Fruit fly (Drosophila melanogaster) whole organism, embryonic: Measurements from ENCODE around the gene sun.

ENCODE experiments used
- CG13624 ChIP-seq: fragments of 200-800 bp; sonication (Bioruptor generic); optimal IDR thresholded peaks from 2 replicates; lab custom pipeline; 2016; ENCODE audit warnings: missing biosample characterization, missing genetic modification characterization
- CG14441 ChIP-seq: fragments of 200-800 bp; sonication (Bioruptor generic); IDR thresholded peaks from 2 replicates; pipeline ENCODE4 v1.3.6; 2022; ENCODE audit warnings: missing biosample characterization, missing genetic modification characterization
- CG16779 ChIP-seq: fragments of 200-800 bp; sonication (Bioruptor generic); IDR thresholded peaks from 2 replicates; pipeline ENCODE4 v1.3.6; 2022; ENCODE audit warnings: missing biosample characterization, missing genetic modification characterization
- CG16813 ChIP-seq: fragments of 200-800 bp; sonication (Bioruptor generic); IDR thresholded peaks from 3 replicates; pipeline ENCODE4 v1.3.6; 2022; ENCODE audit warnings: missing biosample characterization, missing genetic modification characterization; ENCODE audit not compliant: partially characterized antibody
- CG17359 ChIP-seq: fragments of 200-800 bp; sonication (Bioruptor generic); optimal IDR thresholded peaks from 3 replicates; lab custom pipeline; 2018; ENCODE audit warnings: missing biosample characterization, mild to moderate bottlenecking, missing genetic modification characterization, moderate library complexity
- CG17385 ChIP-seq: fragments of 200-800 bp; sonication (Bioruptor generic); optimal IDR thresholded peaks from 3 replicates; lab custom pipeline; 2018; ENCODE audit warnings: missing biosample characterization, mild to moderate bottlenecking, missing genetic modification characterization
- CG1792 ChIP-seq: fragments of 200-800 bp; sonication (Bioruptor generic); optimal IDR thresholded peaks from 2 replicates; lab custom pipeline; 2016; ENCODE audit warnings: missing biosample characterization, missing genetic modification characterization
- CG1832 ChIP-seq: fragments of 200-800 bp; sonication (Bioruptor generic); optimal IDR thresholded peaks from 2 replicates; lab custom pipeline; 2017; ENCODE audit warnings: missing biosample characterization, mild to moderate bottlenecking, missing genetic modification characterization, inconsistent platforms
- CG2120 ChIP-seq: fragments of 200-800 bp; sonication (Bioruptor generic); optimal IDR thresholded peaks from 3 replicates; lab custom pipeline; 2016; ENCODE audit warnings: missing biosample characterization, missing genetic modification characterization
- CG2199 ChIP-seq: fragments of 200-800 bp; sonication (Bioruptor generic); IDR thresholded peaks from 3 replicates; pipeline ENCODE4 v1.3.6; 2022; ENCODE audit warnings: missing biosample characterization, missing genetic modification characterization
- CG3065 ChIP-seq: fragments of 200-800 bp; sonication (Bioruptor generic); optimal IDR thresholded peaks from 2 replicates; lab custom pipeline; 2016; ENCODE audit warnings: missing biosample characterization, missing genetic modification characterization
- CG3847 ChIP-seq: fragments of 200-800 bp; sonication (Bioruptor generic); IDR thresholded peaks from 2 replicates; pipeline ENCODE4 v1.3.6; 2022; ENCODE audit warnings: missing biosample characterization, missing genetic modification characterization
- CG4282 ChIP-seq: fragments of 200-800 bp; sonication (Bioruptor generic); optimal IDR thresholded peaks from 2 replicates; lab custom pipeline; 2016; ENCODE audit warnings: missing biosample characterization, missing genetic modification characterization
- CG5953 ChIP-seq: fragments of 200-800 bp; sonication (Bioruptor generic); IDR thresholded peaks from 2 replicates; pipeline ENCODE4 v1.3.6; 2022; ENCODE audit warnings: missing biosample characterization, missing genetic modification characterization
- CG6272 ChIP-seq: fragments of 200-800 bp; sonication (Bioruptor generic); IDR thresholded peaks from 2 replicates; pipeline ENCODE4 v1.3.6; 2022; ENCODE audit warnings: missing biosample characterization, missing genetic modification characterization
- CG6689 ChIP-seq: fragments of 200-800 bp; sonication (Bioruptor generic); IDR thresholded peaks from 2 replicates; pipeline ENCODE4 v1.3.6; 2022; ENCODE audit warnings: missing biosample characterization, missing genetic modification characterization
- CG8765 ChIP-seq: fragments of 200-800 bp; sonication (Bioruptor generic); IDR thresholded peaks from 2 replicates; pipeline ENCODE4 v1.3.6; 2022; ENCODE audit warnings: missing biosample characterization, missing genetic modification characterization
- Camta ChIP-seq: fragments of 200-800 bp; sonication (Bioruptor generic); optimal IDR thresholded peaks from 2 replicates; lab custom pipeline; 2016; ENCODE audit warnings: missing biosample characterization, missing genetic modification characterization
- Dfd ChIP-seq, 2 experiments: fragments of >200 bp; optimal IDR thresholded peaks; 2 replicates each; lab custom pipeline; 2017; ENCODE audit warnings: missing biosample characterization in 2 of 2, missing genetic modification characterization in 2 of 2
- Dp ChIP-seq: fragments of 200-800 bp; sonication (Bioruptor generic); optimal IDR thresholded peaks from 2 replicates; lab custom pipeline; 2018; ENCODE audit warnings: missing biosample characterization, mild to moderate bottlenecking, missing genetic modification characterization, moderate library complexity
- ERR ChIP-seq: fragments of 200-800 bp; sonication (Bioruptor generic); optimal IDR thresholded peaks from 2 replicates; lab custom pipeline; 2016; ENCODE audit warnings: missing biosample characterization, missing genetic modification characterization
- Fer2 ChIP-seq: fragments of 200-800 bp; sonication (Bioruptor generic); optimal IDR thresholded peaks from 2 replicates; lab custom pipeline; 2018; ENCODE audit warnings: missing biosample characterization, mild to moderate bottlenecking, missing genetic modification characterization, moderate library complexity
- Fer3 ChIP-seq: fragments of 200-800 bp; sonication (Bioruptor generic); optimal IDR thresholded peaks from 2 replicates; lab custom pipeline; 2018; ENCODE audit warnings: missing biosample characterization, mild to moderate bottlenecking, missing genetic modification characterization, moderate library complexity
- Hand ChIP-seq: fragments of 200-800 bp; sonication (Bioruptor generic); optimal IDR thresholded peaks from 2 replicates; lab custom pipeline; 2017; ENCODE audit warnings: mild to moderate bottlenecking, missing biosample characterization, missing genetic modification reagents, missing genetic modification characterization
- MBD-R2 ChIP-seq: fragments of 200-800 bp; sonication (Bioruptor generic); IDR thresholded peaks from 2 replicates; pipeline ENCODE4 v1.3.6; 2022; ENCODE audit warnings: missing biosample characterization, missing genetic modification characterization
- NC2β ChIP-seq: fragments of 200-800 bp; sonication (Bioruptor generic); optimal IDR thresholded peaks from 2 replicates; lab custom pipeline; 2016; ENCODE audit warnings: missing biosample characterization, missing genetic modification characterization
- Nf-YA ChIP-seq: fragments of 200-800 bp; sonication (Bioruptor generic); IDR thresholded peaks from 2 replicates; pipeline ENCODE4 v1.3.6; 2022; ENCODE audit warnings: missing biosample characterization, missing genetic modification characterization
- Oli ChIP-seq: fragments of 200-800 bp; sonication (Bioruptor generic); optimal IDR thresholded peaks from 2 replicates; lab custom pipeline; 2018; ENCODE audit warnings: missing biosample characterization, mild to moderate bottlenecking, missing genetic modification characterization, moderate library complexity
- Scr ChIP-seq: fragments of 200-800 bp; sonication (Bioruptor generic); IDR thresholded peaks from 2 replicates; pipeline ENCODE4 v1.3.6; 2022; ENCODE audit warnings: missing biosample characterization, missing genetic modification characterization; ENCODE audit not compliant: partially characterized antibody
- Side ChIP-seq: fragments of 200-800 bp; sonication (Bioruptor generic); optimal IDR thresholded peaks from 2 replicates; lab custom pipeline; 2016; ENCODE audit warnings: missing biosample characterization, missing genetic modification characterization
- Sin3A ChIP-seq: fragments of >200 bp; optimal IDR thresholded peaks from 2 replicates; lab custom pipeline; 2018
- TFAM ChIP-seq: fragments of 200-800 bp; sonication (Bioruptor generic); optimal IDR thresholded peaks from 2 replicates; lab custom pipeline; 2017; ENCODE audit warnings: missing biosample characterization, missing genetic modification characterization, inconsistent platforms
- Trl ChIP-seq, 3 experiments: fragments of >200 bp in 2 of 3; fragments of 200-800 bp in 1 of 3; sonication (Bioruptor generic) in 1 of 3; optimal IDR thresholded peaks; 2 replicates in 1 of 3; 3 replicates in 2 of 3; lab custom pipeline; 2016 to 2017; ENCODE audit warnings: missing biosample characterization in 1 of 3, missing genetic modification characterization in 1 of 3
- Xbp1 ChIP-seq: fragments of 200-800 bp; sonication (Bioruptor generic); optimal IDR thresholded peaks from 3 replicates; lab custom pipeline; 2016; ENCODE audit warnings: missing biosample characterization, mild to moderate bottlenecking, missing genetic modification characterization
- ara ChIP-seq: fragments of 200-800 bp; sonication (Bioruptor generic); IDR thresholded peaks from 2 replicates; pipeline ENCODE4 v1.3.6; 2022; ENCODE audit warnings: missing biosample characterization, missing genetic modification characterization
- bowl ChIP-seq: fragments of 200-800 bp; sonication (Bioruptor generic); IDR thresholded peaks from 2 replicates; pipeline ENCODE4 v1.3.6; 2022; ENCODE audit warnings: missing biosample characterization, missing genetic modification characterization
- cad ChIP-seq: fragments of >200 bp; optimal IDR thresholded peaks from 2 replicates; lab custom pipeline; 2017; ENCODE audit warnings: missing biosample characterization, missing genetic modification characterization
- cg ChIP-seq: fragments of 200-800 bp; sonication (Bioruptor generic); optimal IDR thresholded peaks from 3 replicates; lab custom pipeline; 2019; ENCODE audit warnings: missing biosample characterization, mild to moderate bottlenecking, missing genetic modification characterization, moderate library complexity
- dmrt99B ChIP-seq: fragments of 200-800 bp; sonication (Bioruptor generic); optimal IDR thresholded peaks from 2 replicates; lab custom pipeline; 2018; ENCODE audit warnings: missing biosample characterization, mild to moderate bottlenecking, missing genetic modification characterization, moderate library complexity
- dpn ChIP-seq, 2 experiments: fragments of 200-800 bp; sonication (Bioruptor generic); optimal IDR thresholded peaks; 3 replicates each; lab custom pipeline; 2016; ENCODE audit warnings: missing biosample characterization in 2 of 2, missing genetic modification characterization in 2 of 2
- ewg ChIP-seq: fragments of 200-800 bp; sonication (Bioruptor generic); optimal IDR thresholded peaks from 3 replicates; lab custom pipeline; 2017; ENCODE audit warnings: mild to moderate bottlenecking, missing biosample characterization, missing genetic modification reagents, missing genetic modification characterization
- gce ChIP-seq: fragments of 200-800 bp; sonication (Bioruptor generic); IDR thresholded peaks from 3 replicates; pipeline ENCODE4 v1.3.6; 2022; ENCODE audit warnings: missing biosample characterization, missing genetic modification characterization
- grn ChIP-seq: fragments of 200-800 bp; sonication (Bioruptor generic); optimal IDR thresholded peaks from 3 replicates; lab custom pipeline; 2017; ENCODE audit warnings: missing biosample characterization, missing genetic modification characterization
- jumu ChIP-seq: fragments of 200-800 bp; sonication (Bioruptor generic); optimal IDR thresholded peaks from 3 replicates; lab custom pipeline; 2016; ENCODE audit warnings: missing biosample characterization, missing genetic modification characterization
- so ChIP-seq: fragments of 200-800 bp; sonication (Bioruptor generic); IDR thresholded peaks from 3 replicates; pipeline ENCODE4 v1.3.6; 2022; ENCODE audit warnings: missing biosample characterization, missing genetic modification characterization
- sqz ChIP-seq: fragments of 200-800 bp; sonication (Bioruptor generic); optimal IDR thresholded peaks from 3 replicates; lab custom pipeline; 2018; ENCODE audit warnings: missing biosample characterization, mild to moderate bottlenecking, missing genetic modification characterization
- ssp ChIP-seq: fragments of 200-800 bp; sonication (Bioruptor generic); IDR thresholded peaks from 2 replicates; pipeline ENCODE4 v1.3.6; 2022; ENCODE audit warnings: missing biosample characterization, missing genetic modification characterization
- stwl ChIP-seq: fragments of 200-800 bp; sonication (Bioruptor generic); optimal IDR thresholded peaks from 3 replicates; lab custom pipeline; 2018; ENCODE audit warnings: missing biosample characterization, mild to moderate bottlenecking, missing genetic modification characterization, moderate library complexity
- tio ChIP-seq: fragments of 200-800 bp; sonication (Bioruptor generic); optimal IDR thresholded peaks from 2 replicates; lab custom pipeline; 2017; ENCODE audit warnings: missing biosample characterization, missing genetic modification characterization, inconsistent platforms
- ttk ChIP-seq: fragments of 200-800 bp; sonication (Bioruptor generic); IDR thresholded peaks from 2 replicates; pipeline ENCODE4 v2.1.2; 2022; ENCODE audit warnings: missing biosample characterization, missing genetic modification characterization
- tx ChIP-seq: fragments of 200-800 bp; sonication (Bioruptor generic); optimal IDR thresholded peaks from 2 replicates; lab custom pipeline; 2016; ENCODE audit warnings: missing biosample characterization, missing genetic modification characterization
- zfh2 ChIP-seq: fragments of 200-800 bp; sonication (Bioruptor generic); optimal IDR thresholded peaks from 2 replicates; lab custom pipeline; 2016; ENCODE audit warnings: missing biosample characterization, missing genetic modification characterization

sun gene

dm6 chrX:15867863-15868262 is 18.8 kb upstream of the sun start, which contains the start of gene Gapdh2 (continued):
- TF ChIP-seq ewg (GFP tag; lab: Kevin White, UChicago): peak; percentile 97
- peak; percentile 98 for TF ChIP-seq CG2199
- TF ChIP-seq cad (GFP tag; lab: Kevin White, UChicago): no peak
- peak; percentile 18 for TF ChIP-seq cg (GFP tag; lab: Kevin White, UChicago)
- peak; percentile 90 for TF ChIP-seq jumu (GFP tag; lab: Kevin White, UChicago)
- peak; percentile 98 for TF ChIP-seq Xbp1
- peak; percentile 99 for TF ChIP-seq CG14441 (GFP tag; lab: Robert Waterston, UW)
- peak; percentile 91 for TF ChIP-seq grn (GFP tag; lab: Kevin White, UChicago)
- peak; percentile 100 for TF ChIP-seq Fer2 (tag; lab: Kevin White, UChicago)
- peak; percentile 93; the same call in 1 of the 2 replicates for TF ChIP-seq CG6272 (GFP tag; lab: Robert Waterston, UW)
- peak; percentile 94 for TF ChIP-seq CG1792 (GFP tag; lab: Kevin White, UChicago)
- TF ChIP-seq CG2120 (GFP tag; lab: Kevin White, UChicago): peak; percentile 99
- peak; percentile 94 for TF ChIP-seq tx
- TF ChIP-seq CG17359: peak; percentile 100
- TF ChIP-seq CG1832 (GFP tag; lab: Kevin White, UChicago): no peak
- peak; percentile 99 for TF ChIP-seq ara (GFP tag; lab: Robert Waterston, UW)
- TF ChIP-seq Trl (optimal IDR thresholded peaks at IDR 0.05; lab: Kevin White, UChicago): peak; percentile 35 to 79
- TF ChIP-seq Trl (GFP tag; optimal IDR thresholded peaks at IDR 0.05; lab: Kevin White, UChicago): peak; percentile 95
- TF ChIP-seq CG16813 (GFP tag; lab: Robert Waterston, UW): no peak
- peak; percentile 100 for TF ChIP-seq Hand
- peak; percentile 99 for TF ChIP-seq bowl (GFP tag; lab: Robert Waterston, UW)
- peak; percentile 99 for TF ChIP-seq Nf-YA (GFP tag; lab: Robert Waterston, UW)
- TF ChIP-seq NC2β (GFP tag; lab: Kevin White, UChicago): peak; percentile 94
- TF ChIP-seq CG3847: peak; percentile 99
- peak; percentile 89 for TF ChIP-seq TFAM (GFP tag; lab: Kevin White, UChicago)
- peak; percentile 98 for TF ChIP-seq ttk (GFP tag; lab: Robert Waterston, UW)
- peak; percentile 94; the same call in 1 of the 2 replicates for TF ChIP-seq CG8765 (GFP tag; lab: Robert Waterston, UW)
- TF ChIP-seq CG13624 (GFP tag; lab: Kevin White, UChicago): peak; percentile 99
- TF ChIP-seq ssp (GFP tag; lab: Robert Waterston, UW): peak; percentile 91
- TF ChIP-seq Sin3A (lab: Kevin White, UChicago): no peak
- peak; percentile 98 for TF ChIP-seq CG6689 (GFP tag; lab: Robert Waterston, UW)
- peak; percentile 97 for TF ChIP-seq tio (GFP tag; lab: Kevin White, UChicago)
- peak; percentile 100 for TF ChIP-seq ERR
- peak; percentile 99 for TF ChIP-seq CG5953 (GFP tag; lab: Robert Waterston, UW)
- no peak; the same call in none of the 3 replicates for TF ChIP-seq gce
- TF ChIP-seq CG17385 (GFP tag; lab: Kevin White, UChicago): peak; percentile 100
- TF ChIP-seq MBD-R2 (GFP tag; lab: Robert Waterston, UW): peak; percentile 99
- TF ChIP-seq CG3065 (GFP tag; lab: Kevin White, UChicago): peak; percentile 91
- peak; percentile 100 for TF ChIP-seq so (GFP tag; lab: Robert Waterston, UW)
- no peak for TF ChIP-seq stwl
- peak; percentile 100 for TF ChIP-seq dmrt99B (tag; lab: Kevin White, UChicago)
- TF ChIP-seq Fer3 (tag; lab: Kevin White, UChicago): peak; percentile 100
- peak; percentile 99 for TF ChIP-seq sqz (GFP tag; lab: Kevin White, UChicago)
- TF ChIP-seq Side: peak; percentile 96
- peak in 1 of 2 experiments; percentile 10 for TF ChIP-seq Dfd (GFP tag; optimal IDR thresholded peaks at IDR 0.05; lab: Kevin White, UChicago)
- peak; percentile 99 for TF ChIP-seq CG16779 (GFP tag; lab: Robert Waterston, UW)
- TF ChIP-seq Dp: peak; percentile 50
- peak; percentile 95 for TF ChIP-seq zfh2 (GFP tag; lab: Kevin White, UChicago)
- TF ChIP-seq Oli: peak; percentile 99
- TF ChIP-seq Scr (GFP tag; lab: Robert Waterston, UW): no peak
- peak; percentile 98 to 99 for TF ChIP-seq dpn (GFP tag; optimal IDR thresholded peaks at IDR 0.05; lab: Kevin White, UChicago)
- peak; percentile 98 for TF ChIP-seq Camta (GFP tag; lab: Kevin White, UChicago)
- TF ChIP-seq CG4282 (GFP tag; lab: Kevin White, UChicago): peak; percentile 86
